Fruit fly (Drosophila melanogaster) whole organism, embryonic: ENCODE results near the gene CG16775.
A peak's percentile ranks its signal among the peaks of the same experiment; 100 is the strongest.

Source experiments
- CG1024 ChIP-seq: fragments of 200-800 bp; sonication (Bioruptor generic); IDR thresholded peaks from 2 replicates; pipeline ENCODE4 v1.3.6; 2022; ENCODE audit warnings: missing biosample characterization, missing genetic modification characterization
- CG10321 ChIP-seq: fragments of 200-800 bp; sonication (Bioruptor generic); IDR thresholded peaks from 2 replicates; pipeline ENCODE4 v1.3.6; 2022; ENCODE audit warnings: missing biosample characterization, missing genetic modification characterization
- CG10959 ChIP-seq: fragments of 200-800 bp; sonication (Bioruptor generic); IDR thresholded peaks from 2 replicates; pipeline ENCODE4 v1.3.6; 2022; ENCODE audit warnings: missing biosample characterization, missing genetic modification characterization
- CG11093 ChIP-seq: fragments of 200-800 bp; sonication (Bioruptor generic); IDR thresholded peaks from 3 replicates; pipeline ENCODE4 v1.3.6; 2022; ENCODE audit warnings: missing biosample characterization, missing genetic modification characterization
- CG11723 ChIP-seq: fragments of 200-800 bp; sonication (Bioruptor generic); optimal IDR thresholded peaks from 2 replicates; lab custom pipeline; 2017; ENCODE audit warnings: missing biosample characterization, mild to moderate bottlenecking, missing genetic modification characterization
- CG12071 ChIP-seq: fragments of 200-800 bp; sonication (Bioruptor generic); optimal IDR thresholded peaks from 3 replicates; lab custom pipeline; 2018; ENCODE audit warnings: missing biosample characterization, mild to moderate bottlenecking, missing genetic modification characterization
- CG12219 ChIP-seq: fragments of 200-800 bp; sonication (Bioruptor generic); optimal IDR thresholded peaks from 3 replicates; lab custom pipeline; 2018; ENCODE audit warnings: missing biosample characterization, mild to moderate bottlenecking, missing genetic modification characterization
- CG12299 ChIP-seq: fragments of 200-800 bp; sonication (Bioruptor generic); optimal IDR thresholded peaks from 2 replicates; lab custom pipeline; 2018; ENCODE audit warnings: missing biosample characterization, mild to moderate bottlenecking, missing genetic modification characterization
- CG12942 ChIP-seq: fragments of 200-800 bp; sonication (Bioruptor generic); optimal IDR thresholded peaks from 3 replicates; lab custom pipeline; 2016; ENCODE audit warnings: missing biosample characterization, missing genetic modification characterization
- CG1529 ChIP-seq: fragments of 200-800 bp; sonication (Bioruptor generic); optimal IDR thresholded peaks from 3 replicates; lab custom pipeline; 2018; ENCODE audit warnings: missing biosample characterization, missing genetic modification characterization
- CG17328 ChIP-seq: fragments of 200-800 bp; sonication (Bioruptor generic); IDR thresholded peaks from 2 replicates; pipeline ENCODE4 v1.3.6; 2022; ENCODE audit warnings: missing biosample characterization, missing genetic modification characterization
- CG17385 ChIP-seq: fragments of 200-800 bp; sonication (Bioruptor generic); optimal IDR thresholded peaks from 3 replicates; lab custom pipeline; 2018; ENCODE audit warnings: missing biosample characterization, mild to moderate bottlenecking, missing genetic modification characterization
- CG3163 ChIP-seq: fragments of 200-800 bp; sonication (Bioruptor generic); optimal IDR thresholded peaks from 3 replicates; lab custom pipeline; 2016; ENCODE audit warnings: missing biosample characterization, missing genetic modification characterization
- CG32767 ChIP-seq: fragments of 200-800 bp; sonication (Bioruptor generic); IDR thresholded peaks from 2 replicates; pipeline ENCODE4 v1.3.6; 2022; ENCODE audit warnings: missing biosample characterization, missing genetic modification characterization
- CG6272 ChIP-seq: fragments of 200-800 bp; sonication (Bioruptor generic); IDR thresholded peaks from 2 replicates; pipeline ENCODE4 v1.3.6; 2022; ENCODE audit warnings: missing biosample characterization, missing genetic modification characterization
- CG6854 ChIP-seq: fragments of 200-800 bp; sonication (Bioruptor generic); optimal IDR thresholded peaks from 3 replicates; lab custom pipeline; 2017; ENCODE audit warnings: missing biosample characterization, mild to moderate bottlenecking, missing genetic modification characterization
- CG7372 ChIP-seq: fragments of 200-800 bp; sonication (Bioruptor generic); IDR thresholded peaks from 2 replicates; pipeline ENCODE4 v1.3.6; 2022; ENCODE audit warnings: missing biosample characterization, missing genetic modification characterization
- CG8765 ChIP-seq: fragments of 200-800 bp; sonication (Bioruptor generic); IDR thresholded peaks from 2 replicates; pipeline ENCODE4 v1.3.6; 2022; ENCODE audit warnings: missing biosample characterization, missing genetic modification characterization
- CG9727 ChIP-seq: fragments of 200-800 bp; sonication (Bioruptor generic); optimal IDR thresholded peaks from 3 replicates; lab custom pipeline; 2017; ENCODE audit warnings: missing biosample characterization, mild to moderate bottlenecking, missing genetic modification characterization
- CG9932 ChIP-seq: fragments of 200-800 bp; sonication (Bioruptor generic); IDR thresholded peaks from 2 replicates; pipeline ENCODE4 v1.3.6; 2022; ENCODE audit warnings: missing biosample characterization, missing genetic modification characterization
- Eip74EF ChIP-seq, 2 experiments: fragments of 200-800 bp in 1 of 2; fragments of >200 bp in 1 of 2; sonication (Bioruptor generic) in 1 of 2; optimal IDR thresholded peaks; 2 replicates each; lab custom pipeline; 2017 to 2019; ENCODE audit warnings: missing biosample characterization in 2 of 2, missing genetic modification characterization in 2 of 2, mild to moderate bottlenecking in 1 of 2, moderate library complexity in 1 of 2
- Fer1 ChIP-seq: fragments of 200-800 bp; sonication (Bioruptor generic); optimal IDR thresholded peaks from 2 replicates; lab custom pipeline; 2017; ENCODE audit warnings: missing biosample characterization, mild to moderate bottlenecking, missing genetic modification characterization
- MBD-R2 ChIP-seq: fragments of 200-800 bp; sonication (Bioruptor generic); IDR thresholded peaks from 2 replicates; pipeline ENCODE4 v1.3.6; 2022; ENCODE audit warnings: missing biosample characterization, missing genetic modification characterization
- NK7.1 ChIP-seq: fragments of 200-800 bp; sonication (Bioruptor generic); optimal IDR thresholded peaks from 3 replicates; lab custom pipeline; 2016; ENCODE audit warnings: missing biosample characterization, missing genetic modification characterization
- Oaz ChIP-seq: fragments of 200-800 bp; sonication (Bioruptor generic); IDR thresholded peaks from 2 replicates; pipeline ENCODE4 v1.3.6; 2022; ENCODE audit warnings: missing biosample characterization, missing genetic modification characterization
- Ptx1 ChIP-seq: fragments of 200-800 bp; sonication (Bioruptor generic); IDR thresholded peaks from 2 replicates; pipeline ENCODE4 v1.3.6; 2022; ENCODE audit warnings: missing biosample characterization, missing genetic modification characterization
- ap ChIP-seq: fragments of 200-800 bp; sonication (Bioruptor generic); IDR thresholded peaks from 2 replicates; pipeline ENCODE4 v1.3.6; 2022; ENCODE audit warnings: missing biosample characterization, missing genetic modification characterization
- br ChIP-seq: fragments of >200 bp; optimal IDR thresholded peaks from 2 replicates; lab custom pipeline; 2017
- cas ChIP-seq: fragments of 200-800 bp; sonication (Bioruptor generic); IDR thresholded peaks from 2 replicates; pipeline ENCODE4 v1.3.6; 2022; ENCODE audit warnings: missing biosample characterization, missing genetic modification characterization
- cg ChIP-seq: fragments of 200-800 bp; sonication (Bioruptor generic); optimal IDR thresholded peaks from 3 replicates; lab custom pipeline; 2019; ENCODE audit warnings: missing biosample characterization, mild to moderate bottlenecking, missing genetic modification characterization, moderate library complexity
- chif ChIP-seq, 2 experiments: fragments of 200-800 bp; sonication (Bioruptor generic); optimal IDR thresholded peaks; 3 replicates each; lab custom pipeline; 2016; ENCODE audit warnings: missing biosample characterization in 2 of 2, missing genetic modification characterization in 2 of 2
- dan ChIP-seq: fragments of 200-800 bp; sonication (Bioruptor generic); IDR thresholded peaks from 2 replicates; pipeline ENCODE4 v1.3.6; 2022; ENCODE audit warnings: missing biosample characterization, missing genetic modification characterization
- disco-r ChIP-seq: fragments of 200-800 bp; sonication (Bioruptor generic); optimal IDR thresholded peaks from 2 replicates; lab custom pipeline; 2016; ENCODE audit warnings: missing biosample characterization, missing genetic modification characterization
- dm ChIP-seq: fragments of 200-800 bp; sonication (Bioruptor generic); optimal IDR thresholded peaks from 3 replicates; lab custom pipeline; 2016; ENCODE audit warnings: missing biosample characterization, missing genetic modification characterization
- dmrt99B ChIP-seq: fragments of 200-800 bp; sonication (Bioruptor generic); optimal IDR thresholded peaks from 2 replicates; lab custom pipeline; 2018; ENCODE audit warnings: missing biosample characterization, mild to moderate bottlenecking, missing genetic modification characterization, moderate library complexity
- fd102C ChIP-seq: fragments of 200-800 bp; sonication (Bioruptor generic); optimal IDR thresholded peaks from 2 replicates; lab custom pipeline; 2018; ENCODE audit warnings: missing biosample characterization, mild to moderate bottlenecking, missing genetic modification characterization, moderate library complexity
- gem ChIP-seq: fragments of 200-800 bp; sonication (Bioruptor generic); optimal IDR thresholded peaks from 2 replicates; lab custom pipeline; 2019; ENCODE audit warnings: missing biosample characterization, mild to moderate bottlenecking, missing genetic modification characterization, moderate library complexity
- gfzf ChIP-seq: fragments of 200-800 bp; sonication (Bioruptor generic); optimal IDR thresholded peaks from 2 replicates; lab custom pipeline; 2016; ENCODE audit warnings: missing biosample characterization, mild to moderate bottlenecking, missing genetic modification characterization, moderate library complexity
- gt ChIP-seq: fragments of 200-800 bp; sonication (Bioruptor generic); IDR thresholded peaks from 2 replicates; pipeline ENCODE4 v1.3.6; 2022; ENCODE audit warnings: missing biosample characterization, missing genetic modification characterization
- hb ChIP-seq: fragments of 200-800 bp; sonication (Bioruptor generic); IDR thresholded peaks from 3 replicates; pipeline ENCODE4 v1.3.6; 2022; ENCODE audit warnings: missing biosample characterization, missing genetic modification characterization; ENCODE audit not compliant: partially characterized antibody
- jigr1 ChIP-seq: fragments of 200-800 bp; sonication (Bioruptor generic); IDR thresholded peaks from 3 replicates; pipeline ENCODE4 v1.3.6; 2022; ENCODE audit warnings: missing biosample characterization, missing genetic modification characterization
- kah ChIP-seq: fragments of 200-800 bp; sonication (Bioruptor generic); optimal IDR thresholded peaks from 2 replicates; lab custom pipeline; 2018; ENCODE audit warnings: missing biosample characterization, mild to moderate bottlenecking, missing genetic modification characterization
- mam ChIP-seq: fragments of 200-800 bp; sonication (Bioruptor generic); optimal IDR thresholded peaks from 3 replicates; lab custom pipeline; 2016; ENCODE audit warnings: missing biosample characterization, missing genetic modification characterization
- nmo ChIP-seq: fragments of 200-800 bp; sonication (Bioruptor generic); optimal IDR thresholded peaks from 2 replicates; lab custom pipeline; 2018; ENCODE audit warnings: missing biosample characterization, mild to moderate bottlenecking, missing genetic modification characterization, moderate library complexity
- nom ChIP-seq: fragments of 200-800 bp; sonication (Bioruptor generic); optimal IDR thresholded peaks from 2 replicates; lab custom pipeline; 2017; ENCODE audit warnings: missing biosample characterization, missing genetic modification characterization, mild to moderate bottlenecking, moderate library complexity, missing genetic modification reagents
- odd ChIP-seq: fragments of 200-800 bp; sonication (Bioruptor generic); optimal IDR thresholded peaks from 2 replicates; lab custom pipeline; 2017; ENCODE audit warnings: missing biosample characterization, mild to moderate bottlenecking, missing genetic modification characterization
- org-1 ChIP-seq: fragments of 200-800 bp; sonication (Bioruptor generic); optimal IDR thresholded peaks from 2 replicates; lab custom pipeline; 2017; ENCODE audit warnings: missing biosample characterization, missing genetic modification characterization
- sima ChIP-seq: fragments of 200-800 bp; sonication (Bioruptor generic); optimal IDR thresholded peaks from 2 replicates; lab custom pipeline; 2016; ENCODE audit warnings: missing biosample characterization, missing genetic modification characterization
- stc ChIP-seq: fragments of 200-800 bp; sonication (Bioruptor generic); IDR thresholded peaks from 2 replicates; pipeline ENCODE4 v1.3.6; 2022; ENCODE audit warnings: missing biosample characterization, missing genetic modification characterization
- tin ChIP-seq: fragments of 200-800 bp; sonication (Bioruptor generic); optimal IDR thresholded peaks from 3 replicates; lab custom pipeline; 2016; ENCODE audit warnings: missing biosample characterization, missing genetic modification characterization
- unc-4 ChIP-seq: fragments of 200-800 bp; sonication (Bioruptor generic); IDR thresholded peaks from 2 replicates; pipeline ENCODE4 v1.3.6; 2022; ENCODE audit warnings: missing biosample characterization, missing genetic modification characterization; ENCODE audit not compliant: partially characterized antibody
- wdn ChIP-seq: fragments of 200-800 bp; sonication (Bioruptor generic); IDR thresholded peaks from 2 replicates; pipeline ENCODE4 v1.3.6; 2022; ENCODE audit warnings: missing biosample characterization, missing genetic modification characterization
- wor ChIP-seq: fragments of 200-800 bp; sonication (Bioruptor generic); IDR thresholded peaks from 2 replicates; pipeline ENCODE4 v1.3.6; 2022; ENCODE audit warnings: missing biosample characterization, missing genetic modification characterization

CG16775 gene

DNA sequence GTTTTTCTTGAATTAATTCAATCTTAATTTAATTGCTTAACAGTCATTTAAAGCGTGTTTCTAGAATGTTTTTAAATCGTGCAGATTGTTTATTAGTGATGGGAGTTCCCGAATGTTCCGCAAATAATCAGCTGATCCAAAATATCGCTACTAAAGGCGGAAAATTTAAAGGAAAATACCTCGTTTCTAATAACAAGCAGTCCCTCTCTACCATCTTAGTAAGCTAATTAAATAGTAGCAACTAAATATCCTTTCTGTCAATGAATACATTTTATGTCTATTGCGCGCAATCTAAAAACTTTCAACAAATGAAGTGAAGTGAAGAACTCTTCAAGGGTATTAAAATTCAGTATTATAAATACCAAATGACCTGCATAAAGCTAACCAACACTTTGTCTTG, 26.0 kb upstream of the CG16775 start, which contains the start of gene CG5290 (continued):
- TF ChIP-seq cg (GFP tag; lab: Kevin White, UChicago) (no peak), CG6854 (GFP tag; lab: Kevin White, UChicago) (no peak), mam (peak; percentile 52), unc-4 (peak; percentile 68; the same call in 1 of the 2 replicates), CG7372 (GFP tag; lab: Robert Waterston, UW) (no peak), CG10959 (GFP tag; lab: Robert Waterston, UW) (no peak), sima (GFP tag; lab: Kevin White, UChicago) (no peak), wor (GFP tag; lab: Robert Waterston, UW) (no peak), CG12071 (no peak), disco-r (GFP tag; lab: Kevin White, UChicago) (no peak), ap (GFP tag; lab: Robert Waterston, UW) (no peak), MBD-R2 (GFP tag; lab: Robert Waterston, UW) (peak; percentile 49), CG12219 (no peak), odd (no peak), CG8765 (no peak), CG9727 (GFP tag; lab: Kevin White, UChicago) (no peak), Eip74EF (GFP tag; optimal IDR thresholded peaks at IDR 0.05; lab: Kevin White, UChicago) (no peak), CG17328 (GFP tag; lab: Robert Waterston, UW) (no peak), CG11723 (no peak), CG12299 (tag; lab: Kevin White, UChicago) (no peak), dmrt99B (tag; lab: Kevin White, UChicago) (no peak), CG17385 (GFP tag; lab: Kevin White, UChicago) (peak; percentile 2), fd102C (GFP tag; lab: Kevin White, UChicago) (no peak), CG6272 (GFP tag; lab: Robert Waterston, UW) (no peak), gem (tag; lab: Kevin White, UChicago) (peak; percentile 27), CG9932 (0 out of 2 replicates have a peak, but pooled peaks have one; percentile 15), cas (no peak), NK7.1 (GFP tag; lab: Kevin White, UChicago) (peak; percentile 14), gfzf (GFP tag; lab: Kevin White, UChicago) (peak; percentile 55), CG1529 (GFP tag; lab: Kevin White, UChicago) (no peak), Oaz (GFP tag; lab: Robert Waterston, UW) (no peak), Ptx1 (no peak), CG3163 (GFP tag; lab: Kevin White, UChicago) (peak; percentile 31), CG11093 (GFP tag; lab: Robert Waterston, UW) (no peak), br (lab: Kevin White, UChicago) (no peak), wdn (GFP tag; lab: Robert Waterston, UW) (no peak), hb (GFP tag; lab: Robert Waterston, UW) (no peak), jigr1 (no peak), nom (no peak), Fer1 (GFP tag; lab: Kevin White, UChicago) (peak; percentile 6), gt (no peak), dm (peak; percentile 17), tin (GFP tag; lab: Kevin White, UChicago) (no peak), CG1024 (GFP tag; lab: Robert Waterston, UW) (no peak), CG12942 (peak; percentile 8), org-1 (no peak), CG10321 (GFP tag; lab: Robert Waterston, UW) (no peak), chif (GFP tag; optimal IDR thresholded peaks at IDR 0.05; lab: Kevin White, UChicago) (peak; percentile 10 to 23), nmo (GFP tag; lab: Kevin White, UChicago) (peak; percentile 55), CG32767 (GFP tag; lab: Robert Waterston, UW) (no peak), stc (GFP tag; lab: Robert Waterston, UW) (no peak), kah (GFP tag; lab: Kevin White, UChicago) (no peak), dan (GFP tag; lab: Robert Waterston, UW) (no peak)
